Worm (Caenorhabditis elegans) whole organism, young adult: ENCODE data around the gene clec-28.
A peak's percentile ranks its signal among the peaks of the same experiment; 100 is the strongest.

Experiments used
- B0261.1 ChIP-seq: sonication (generic microtip); optimal IDR thresholded peaks from 2 replicates; lab custom pipeline; 2016; ENCODE audit warnings: mild to moderate bottlenecking, missing genetic modification characterization, moderate library complexity, missing compliant biosample characterization
- C17E4.6 ChIP-seq: fragments of 200-800 bp; sonication (Bioruptor generic); IDR thresholded peaks from 2 replicates; pipeline ENCODE4 v1.3.6; 2022; ENCODE audit warnings: missing genetic modification reagents, missing genetic modification characterization, missing compliant biosample characterization
- D2030.7 ChIP-seq: fragments of 200-800 bp; sonication (Bioruptor generic); IDR thresholded peaks from 2 replicates; pipeline ENCODE4 v1.3.6; 2022; ENCODE audit warnings: missing genetic modification reagents, missing genetic modification characterization, missing compliant biosample characterization
- F33H1.4 ChIP-seq: fragments of 200-800 bp; sonication (Bioruptor generic); IDR thresholded peaks from 2 replicates; pipeline ENCODE4 v1.3.6; 2022; ENCODE audit warnings: missing genetic modification reagents, missing genetic modification characterization, missing compliant biosample characterization
- F39B2.1 ChIP-seq: fragments of 200-800 bp; sonication (Bioruptor generic); IDR thresholded peaks from 2 replicates; pipeline ENCODE4 v1.3.6; 2022; ENCODE audit warnings: missing genetic modification reagents, missing genetic modification characterization, missing compliant biosample characterization
- F49E8.2 ChIP-seq: sonication (generic microtip); optimal IDR thresholded peaks from 3 replicates; lab custom pipeline; 2017; ENCODE audit warnings: missing genetic modification characterization, mild to moderate bottlenecking, missing compliant biosample characterization, antibody characterized with exemption, moderate library complexity; ENCODE audit not compliant: insufficient read depth
- F52B5.7 ChIP-seq: sonication (generic microtip); optimal IDR thresholded peaks from 2 replicates; lab custom pipeline; 2016; ENCODE audit warnings: mild to moderate bottlenecking, missing genetic modification characterization, missing compliant biosample characterization
- T07F8.4 ChIP-seq: sonication (generic microtip); optimal IDR thresholded peaks from 2 replicates; lab custom pipeline; 2016; ENCODE audit warnings: mild to moderate bottlenecking, missing genetic modification characterization, moderate library complexity, missing compliant biosample characterization
- Y67H2A.10 ChIP-seq: fragments of 200-800 bp; sonication (Bioruptor generic); conservative IDR thresholded peaks from 2 replicates; pipeline ENCODE4 v1.3.6; 2022; ENCODE audit warnings: missing genetic modification reagents, missing genetic modification characterization, missing compliant biosample characterization
- aptf-3 ChIP-seq: fragments of 200-800 bp; sonication (Bioruptor generic); IDR thresholded peaks from 2 replicates; pipeline ENCODE4 v1.3.6; 2022; ENCODE audit warnings: missing genetic modification characterization, missing compliant biosample characterization
- bed-1 ChIP-seq: fragments of 200-800 bp; sonication (Bioruptor generic); IDR thresholded peaks from 2 replicates; pipeline ENCODE4 v1.3.6; 2022; ENCODE audit warnings: missing genetic modification reagents, missing genetic modification characterization, missing compliant biosample characterization
- ceh-27 ChIP-seq: fragments of 200-800 bp; sonication (Bioruptor generic); optimal IDR thresholded peaks from 2 replicates; lab custom pipeline; 2018; ENCODE audit warnings: mild to moderate bottlenecking, missing genetic modification characterization, moderate library complexity, missing compliant biosample characterization
- ceh-79 ChIP-seq: sonication (generic microtip); optimal IDR thresholded peaks from 2 replicates; lab custom pipeline; 2017; ENCODE audit warnings: mild to moderate bottlenecking, missing genetic modification characterization, missing compliant biosample characterization
- efl-1 ChIP-seq: fragments of 150-350 bp; optimal IDR thresholded peaks from 2 replicates; lab custom pipeline; 2014; ENCODE audit warnings: missing biosample characterization, missing genetic modification reagents, missing genetic modification characterization
- egl-44 ChIP-seq: fragments of 200-800 bp; sonication (Bioruptor generic); IDR thresholded peaks from 2 replicates; pipeline ENCODE4 v1.3.6; 2022; ENCODE audit warnings: missing genetic modification reagents, missing genetic modification characterization, missing compliant biosample characterization
- egrh-3 ChIP-seq: fragments of 200-800 bp; sonication (Bioruptor generic); IDR thresholded peaks from 2 replicates; pipeline ENCODE4 v1.3.6; 2022; ENCODE audit warnings: missing genetic modification reagents, missing genetic modification characterization, missing compliant biosample characterization
- him-1 ChIP-seq: sonication (generic microtip); optimal IDR thresholded peaks from 2 replicates; lab custom pipeline; 2016; ENCODE audit warnings: missing genotype, missing genetic modification reagents, missing genetic modification characterization, missing compliant biosample characterization
- hlh-12 ChIP-seq: sonication (generic microtip); optimal IDR thresholded peaks from 2 replicates; lab custom pipeline; 2016; ENCODE audit warnings: missing genetic modification characterization, missing compliant biosample characterization
- hlh-26 ChIP-seq: fragments of 200-800 bp; sonication (Bioruptor generic); conservative IDR thresholded peaks from 2 replicates; pipeline ENCODE4 v1.3.6; 2022; ENCODE audit warnings: missing genetic modification reagents, missing genetic modification characterization, missing compliant biosample characterization
- nfyb-1 ChIP-seq: fragments of 200-800 bp; sonication (Bioruptor generic); IDR thresholded peaks from 2 replicates; pipeline ENCODE4 v1.3.6; 2022; ENCODE audit warnings: missing genetic modification reagents, missing genetic modification characterization, missing compliant biosample characterization
- nhr-179 ChIP-seq: sonication (generic microtip); optimal IDR thresholded peaks from 2 replicates; lab custom pipeline; 2016; ENCODE audit warnings: mild to moderate bottlenecking, missing genetic modification characterization, missing compliant biosample characterization
- nhr-80 ChIP-seq: sonication (generic microtip); optimal IDR thresholded peaks from 2 replicates; lab custom pipeline; 2016; ENCODE audit warnings: missing genetic modification characterization, missing compliant biosample characterization
- snpc-1.1 ChIP-seq: sonication (generic microtip); optimal IDR thresholded peaks from 2 replicates; lab custom pipeline; 2017; ENCODE audit warnings: missing genetic modification characterization, mild to moderate bottlenecking, missing compliant biosample characterization, antibody characterized with exemption, moderate library complexity, missing genotype, missing genetic modification reagents; ENCODE audit not compliant: insufficient read depth
- snpc-4 ChIP-seq, 5 experiments: fragments of 150-350 bp in 1 of 5; sonication (generic microtip) in 4 of 5; optimal IDR thresholded peaks; 2 replicates each; lab custom pipeline; 2014 to 2018; ENCODE audit warnings: missing genetic modification characterization in 5 of 5, missing biosample characterization in 3 of 5, antibody characterized with exemption in 2 of 5, mild to moderate bottlenecking in 2 of 5, missing compliant biosample characterization in 2 of 5, missing genotype in 2 of 5, moderate library complexity in 2 of 5, missing genetic modification reagents in 1 of 5
- tbp1 ChIP-seq: fragments of 200-800 bp; sonication (Bioruptor generic); optimal IDR thresholded peaks from 2 replicates; lab custom pipeline; 2018; ENCODE audit warnings: mild to moderate bottlenecking, missing genetic modification characterization, missing compliant biosample characterization
- unc-62 ChIP-seq: fragments of 150-350 bp; optimal IDR thresholded peaks from 2 replicates; lab custom pipeline; 2014; ENCODE audit warnings: missing biosample characterization, missing genetic modification reagents, missing genetic modification characterization
- xnd-1 ChIP-seq: sonication (generic microtip); optimal IDR thresholded peaks from 2 replicates; lab custom pipeline; 2016; ENCODE audit warnings: missing genotype, missing genetic modification reagents, missing genetic modification characterization, missing compliant biosample characterization
- zfh-2 ChIP-seq: fragments of 200-800 bp; sonication (Bioruptor generic); conservative IDR thresholded peaks from 2 replicates; pipeline ENCODE4 v1.3.6; 2022; ENCODE audit warnings: missing genetic modification reagents, missing genetic modification characterization, missing compliant biosample characterization
- ztf-26 ChIP-seq: sonication (generic microtip); optimal IDR thresholded peaks from 2 replicates; lab custom pipeline; 2017; ENCODE audit warnings: missing genetic modification characterization, missing compliant biosample characterization

clec-28 gene

DNA sequence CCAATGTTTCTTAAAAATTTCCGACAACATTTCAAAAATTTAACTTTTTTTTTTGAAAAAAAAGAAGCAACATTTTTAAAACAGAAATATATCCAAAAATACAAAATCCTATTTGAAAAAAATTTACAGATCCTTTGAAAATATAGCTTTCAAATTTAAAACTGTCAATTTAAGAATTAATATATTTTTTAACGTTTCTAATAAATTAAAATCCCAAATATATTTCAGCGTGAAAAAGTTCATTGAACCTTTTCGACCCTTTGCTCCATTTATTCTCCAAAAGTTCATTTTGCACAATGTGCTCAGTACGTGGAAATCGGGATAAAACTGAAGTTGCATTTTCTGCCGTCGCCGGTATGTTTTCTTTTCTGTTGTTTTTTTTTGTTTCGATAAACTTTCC is 32.6 kb upstream of the clec-28 start, which contains the start of gene phy-3:
Gene phy-3, plus strand, starts transcription at position 301 of the 400 bp plus-strand sequence.
- TF ChIP-seq him-1 (no peak), snpc-1.1 (tag; lab: Kevin White, UChicago) (no peak), ceh-79 (tag; lab: Kevin White, UChicago) (no peak), F49E8.2 (tag; lab: Kevin White, UChicago) (no peak)

DNA sequence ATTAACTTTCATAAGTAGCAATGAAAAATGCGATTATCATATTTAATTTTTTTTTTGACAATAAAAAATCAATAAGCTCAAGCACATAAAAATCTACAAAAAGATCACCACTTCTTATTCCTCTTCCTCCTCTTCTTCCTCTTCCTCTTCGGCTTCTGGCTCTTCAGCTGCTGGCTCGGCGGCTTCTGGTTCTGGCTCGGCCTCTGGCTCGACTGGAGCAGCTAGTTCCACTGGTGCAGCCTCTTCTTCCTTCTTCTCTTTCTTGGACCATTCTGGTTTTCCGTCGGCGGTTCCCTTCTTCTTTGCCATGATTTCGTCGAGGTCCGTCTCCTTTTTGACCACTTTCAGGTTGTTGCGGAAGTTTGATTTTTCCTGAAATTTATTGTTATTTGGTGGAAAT is 31.8 kb upstream of the clec-28 start:
- TF ChIP-seq Y67H2A.10 (no peak), egrh-3 (GFP tag; lab: Robert Waterston, UW) (peak; percentile 52; the same call in 1 of the 2 replicates)

DNA sequence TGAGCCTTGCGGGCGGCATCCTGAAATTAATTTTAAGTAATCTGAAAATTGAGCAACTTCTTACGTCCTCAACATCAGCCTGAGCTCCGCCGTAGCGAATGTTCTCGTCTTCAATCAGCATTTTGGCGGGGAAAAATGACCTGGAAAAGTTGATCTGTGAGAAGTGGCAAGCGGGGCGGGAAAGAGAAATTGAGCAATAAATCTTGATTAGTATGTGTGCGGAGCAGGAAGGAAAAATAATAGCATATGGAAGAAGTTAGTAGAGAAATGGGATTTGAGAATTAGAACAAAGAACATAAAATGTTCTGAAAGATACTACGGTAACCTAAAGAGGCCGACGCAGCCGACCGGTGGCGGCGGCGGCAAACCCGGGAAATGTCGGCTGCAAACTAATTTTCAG is 30.5 kb upstream of the clec-28 start, which contains the start of gene tni-3:
Gene tni-3, minus strand, starts transcription at position 140 of the 400 bp plus-strand sequence.
- TF ChIP-seq ceh-27 (GFP tag; lab: Kevin White, UChicago) = no peak
- no peak for TF ChIP-seq F33H1.4 (GFP tag; lab: Robert Waterston, UW)
- no peak for TF ChIP-seq F52B5.7
- no peak for TF ChIP-seq T07F8.4
- no peak for TF ChIP-seq B0261.1
- no peak for TF ChIP-seq nfyb-1 (GFP tag; lab: Robert Waterston, UW)
- no peak for TF ChIP-seq unc-62 (GFP tag; lab: Kevin White, UChicago)
- no peak for TF ChIP-seq nhr-179 (tag; lab: Kevin White, UChicago)
- TF ChIP-seq ztf-26 (tag; lab: Kevin White, UChicago) = no peak
- TF ChIP-seq efl-1 = no peak
- TF ChIP-seq egl-44 (GFP tag; lab: Robert Waterston, UW) = no peak
- no peak for TF ChIP-seq D2030.7 (GFP tag; lab: Robert Waterston, UW)

DNA sequence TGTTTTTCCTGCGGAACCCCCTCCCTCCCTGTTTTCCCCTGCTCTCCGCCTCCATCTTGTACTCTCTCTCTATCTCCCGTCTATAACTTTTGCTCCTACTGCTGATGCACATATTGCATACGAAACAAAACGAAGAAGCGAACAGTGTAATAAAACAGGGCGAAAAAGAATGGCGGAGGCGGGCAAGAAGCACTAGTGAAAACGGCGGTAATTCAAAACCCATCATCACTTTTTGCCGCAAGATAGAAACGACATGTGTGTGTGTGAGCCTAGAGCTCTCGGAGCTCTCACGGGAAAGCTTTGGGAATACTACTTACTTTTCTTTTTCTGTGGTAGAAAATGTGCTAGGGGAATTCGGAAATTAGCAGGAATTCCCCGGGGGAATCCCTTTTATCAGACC is 29.4 kb upstream of the clec-28 start:
- TF ChIP-seq aptf-3 (GFP tag; lab: Robert Waterston, UW) (no peak), xnd-1 (no peak), hlh-26 (GFP tag; lab: Robert Waterston, UW) (no peak), C17E4.6 (no peak), ceh-27 (GFP tag; lab: Kevin White, UChicago) (no peak)

DNA sequence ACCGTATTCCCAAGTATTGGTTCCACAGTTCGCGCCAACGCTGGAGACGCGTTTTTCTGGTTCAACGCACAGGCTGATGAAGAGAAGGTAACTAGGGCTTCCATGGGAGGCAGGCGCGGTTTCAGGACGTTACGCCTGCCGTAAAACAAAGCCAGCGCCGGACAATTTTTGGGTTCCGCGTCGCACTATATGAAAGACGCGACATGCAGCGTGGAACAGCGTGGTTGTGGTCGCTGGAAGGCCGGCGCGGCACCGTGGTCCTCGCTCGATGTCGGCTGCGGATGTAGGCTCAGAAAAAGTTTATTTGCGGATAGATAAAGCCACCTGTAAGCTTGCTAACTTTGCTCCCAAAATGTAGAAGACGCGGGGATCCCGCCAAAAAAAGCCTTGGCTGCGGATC is 27.1 kb upstream of the clec-28 start:
- TF ChIP-seq F49E8.2 (tag; lab: Kevin White, UChicago) (no peak), zfh-2 (peak; percentile 68), F39B2.1 (no peak), tbp1 (GFP tag; lab: Kevin White, UChicago) (no peak), nfyb-1 (GFP tag; lab: Robert Waterston, UW) (0 out of 2 replicates have a peak, but pooled peaks have one; percentile 39), snpc-4 (GFP tag; optimal IDR thresholded peaks at IDR 0.05; lab: Kevin White, UChicago) (no peak), snpc-4 (tag; optimal IDR thresholded peaks at IDR 0.05; lab: Kevin White, UChicago) (peak in 2 of 4 experiments; percentile 47 to 75), bed-1 (GFP tag; lab: Robert Waterston, UW) (no peak)
- TF ChIP-seq, all 124 proteins: peak for 3

DNA sequence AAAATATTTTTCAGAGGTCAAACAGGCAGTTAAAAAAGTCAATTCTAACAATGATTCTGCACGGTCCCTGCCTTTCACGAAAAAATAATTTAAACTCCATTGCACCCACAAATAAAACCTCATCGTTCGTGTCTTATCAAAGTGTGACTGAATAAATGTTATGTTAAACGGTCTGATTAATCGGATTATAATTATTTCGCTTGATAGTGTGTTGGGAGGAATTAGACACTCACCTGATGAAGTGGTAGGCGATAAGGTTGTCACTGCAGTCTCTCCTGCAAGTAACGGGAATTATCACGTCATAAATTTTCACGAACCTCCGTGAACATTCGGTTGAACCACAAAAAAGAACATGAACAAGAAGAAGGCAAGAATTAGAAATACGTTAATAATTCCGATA is 25.2 kb upstream of the clec-28 start:
- no peak for TF ChIP-seq hlh-12 (tag; lab: Kevin White, UChicago)
- peak; percentile 72 for TF ChIP-seq nhr-80 (tag; lab: Kevin White, UChicago)
